Fruit fly (Drosophila melanogaster): Measurements from ENCODE around the gene CG3734.

The CG3734 gene

DNA sequence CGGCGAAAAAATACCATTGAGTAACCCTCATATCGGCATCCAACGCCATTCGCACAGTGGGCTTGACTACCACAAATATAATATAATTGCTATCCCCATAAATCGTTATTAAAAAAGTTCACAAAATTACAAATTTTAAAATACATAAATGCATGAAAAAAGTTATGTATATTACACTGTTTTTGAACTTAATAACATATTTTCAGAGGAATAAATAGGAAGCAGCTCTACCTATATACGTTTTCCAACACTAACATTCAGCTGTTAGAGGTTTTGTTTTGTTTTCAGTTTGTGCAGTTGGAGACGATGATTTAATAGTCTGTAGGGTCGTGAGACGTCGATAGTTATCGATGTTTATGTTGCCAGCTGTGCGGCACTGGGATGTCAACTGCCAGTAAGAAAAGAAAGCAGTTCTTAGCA is 15.4 kb downstream of the CG3734 start, which contains the start of the genes Ino80 and Aptx (continued):
- TF ChIP-seq C15 (GFP tag; IDR thresholded peaks at IDR 0.05) (peak; percentile 85; the same call in 2 of the 3 replicates), lola (GFP tag; optimal IDR thresholded peaks at IDR 0.05) (peak in 1 of 3 experiments; percentile 95), CG12942 (GFP tag; optimal IDR thresholded peaks at IDR 0.05) (peak; percentile 94), Sin3A (optimal IDR thresholded peaks at IDR 0.05) (peak; percentile 96), CG15479 (GFP tag; optimal IDR thresholded peaks at IDR 0.05) (peak; percentile 10), Usf (GFP tag; optimal IDR thresholded peaks at IDR 0.05) (peak; percentile 92), Ets97D (GFP tag; optimal IDR thresholded peaks at IDR 0.05) (peak; percentile 89), MESR4 (GFP tag; optimal IDR thresholded peaks at IDR 0.05) (peak; percentile 8), CG30020 (tag; optimal IDR thresholded peaks at IDR 0.05) (peak; percentile 81), CHES-1-like (GFP tag; optimal IDR thresholded peaks at IDR 0.05) (peak; percentile 96), CG4404 (GFP tag; IDR thresholded peaks at IDR 0.05) (peak; percentile 93), CG4424 (GFP tag; optimal IDR thresholded peaks at IDR 0.05) (peak; percentile 93), HLHmδ (GFP tag; optimal IDR thresholded peaks at IDR 0.05) (no peak), sens-2 (GFP tag; IDR thresholded peaks at IDR 0.05) (peak; percentile 83), crc (GFP tag; optimal IDR thresholded peaks at IDR 0.05) (peak; percentile 70), Myb (GFP tag; optimal IDR thresholded peaks at IDR 0.05) (peak; percentile 87), Ada2b (GFP tag; IDR thresholded peaks at IDR 0.05) (peak; percentile 93), CG3847 (GFP tag; IDR thresholded peaks at IDR 0.05) (peak; percentile 97), crol (GFP tag; IDR thresholded peaks at IDR 0.05) (peak; percentile 47; the same call in 1 of the 2 replicates), ap (GFP tag; IDR thresholded peaks at IDR 0.05) (peak; percentile 91), CG8290 (GFP tag; optimal IDR thresholded peaks at IDR 0.05) (peak; percentile 86), CG8290 (tag; optimal IDR thresholded peaks at IDR 0.05) (peak; percentile 27 to 82), CG4328 (GFP tag; optimal IDR thresholded peaks at IDR 0.05) (peak; percentile 84), prd (optimal IDR thresholded peaks at IDR 0.05) (no peak), prd (GFP tag; IDR thresholded peaks at IDR 0.05) (peak; percentile 96), fru (optimal IDR thresholded peaks at IDR 0.05) (no peak), CG30403 (GFP tag; optimal IDR thresholded peaks at IDR 0.05) (peak; percentile 98), Doc3 (GFP tag; IDR thresholded peaks at IDR 0.05; ENCODE audit: partially characterized antibody) (peak; percentile 85), pita (GFP tag; optimal IDR thresholded peaks at IDR 0.05) (no peak), CG10321 (GFP tag; IDR thresholded peaks at IDR 0.05) (peak; percentile 28; the same call in 1 of the 2 replicates), Hmr (GFP tag; optimal IDR thresholded peaks at IDR 0.05) (peak; percentile 94), Sry-δ (GFP tag; optimal IDR thresholded peaks at IDR 0.05) (peak; percentile 94), E2f1 (GFP tag; IDR thresholded peaks at IDR 0.05) (peak; percentile 93), ttk (GFP tag; IDR thresholded peaks at IDR 0.05) (peak; percentile 93), Sry-β (GFP tag; optimal IDR thresholded peaks at IDR 0.05) (peak; percentile 37), rib (GFP tag; IDR thresholded peaks at IDR 0.05) (peak; percentile 95), Ravus (GFP tag; IDR thresholded peaks at IDR 0.05) (peak; percentile 84), D19B (GFP tag; optimal IDR thresholded peaks at IDR 0.05) (peak; percentile 81), org-1 (GFP tag; optimal IDR thresholded peaks at IDR 0.05) (peak; percentile 84), kah (GFP tag; optimal IDR thresholded peaks at IDR 0.05) (peak; percentile 55), NC2α (GFP tag; optimal IDR thresholded peaks at IDR 0.05) (peak; percentile 83), Camta (GFP tag; optimal IDR thresholded peaks at IDR 0.05) (peak; percentile 88), CG9932 (GFP tag; IDR thresholded peaks at IDR 0.05) (peak; percentile 97), sisA (GFP tag; IDR thresholded peaks at IDR 0.05) (peak; percentile 94), CG1603 (tag; optimal IDR thresholded peaks at IDR 0.05) (peak; percentile 82), da (GFP tag; optimal IDR thresholded peaks at IDR 0.05) (peak; percentile 79), chinmo (GFP tag; IDR thresholded peaks at IDR 0.05; ENCODE audit: partially characterized antibody) (peak; percentile 83; the same call in 3 of the 4 replicates), Aef1 (GFP tag; IDR thresholded peaks at IDR 0.05) (peak; percentile 94), CG2678 (tag; optimal IDR thresholded peaks at IDR 0.05) (peak; percentile 94), Hey (tag; optimal IDR thresholded peaks at IDR 0.05) (peak; percentile 48), ems (GFP tag; optimal IDR thresholded peaks at IDR 0.05) (peak; percentile 96), CG6175 (GFP tag; IDR thresholded peaks at IDR 0.05) (peak; percentile 87), oc (tag; optimal IDR thresholded peaks at IDR 0.05) (no peak)
